Fruit fly (Drosophila melanogaster): ENCODE measurements around the gene Dph1.

Dph1 gene

dm6 chr3L:11648410-11648809, 48.4 kb downstream of the Dph1 start, which contains the start of the genes RIOK1 and Polr3H (continued):
- TF ChIP-seq CG16863 (GFP tag; optimal IDR thresholded peaks at IDR 0.05), result peak; percentile 61
- no peak for TF ChIP-seq abd-A (tag; optimal IDR thresholded peaks at IDR 0.05)
- TF ChIP-seq gce (GFP tag; IDR thresholded peaks at IDR 0.05), result no peak
- peak; percentile 64 for TF ChIP-seq scrt (GFP tag; optimal IDR thresholded peaks at IDR 0.05)
- no peak; the same call in 2 of the 3 replicates for TF ChIP-seq knrl (GFP tag; IDR thresholded peaks at IDR 0.05; ENCODE audit: partially characterized antibody)
- TF ChIP-seq danr (GFP tag; IDR thresholded peaks at IDR 0.05), result no peak
- TF ChIP-seq psq (GFP tag; optimal IDR thresholded peaks at IDR 0.05), result peak; percentile 10
- peak; percentile 82 for TF ChIP-seq cwo (GFP tag; optimal IDR thresholded peaks at IDR 0.05)
- no peak for TF ChIP-seq Stat92E (GFP tag; optimal IDR thresholded peaks at IDR 0.05)
- no peak for TF ChIP-seq br (optimal IDR thresholded peaks at IDR 0.05)
- TF ChIP-seq Vsx1 (GFP tag; optimal IDR thresholded peaks at IDR 0.05), result no peak
- peak; percentile 54; the same call in 1 of the 4 replicates for TF ChIP-seq Dll (GFP tag; IDR thresholded peaks at IDR 0.05; ENCODE audit: partially characterized antibody)
- TF ChIP-seq toy (GFP tag; IDR thresholded peaks at IDR 0.05), result no peak
- TF ChIP-seq mld (GFP tag; IDR thresholded peaks at IDR 0.05; ENCODE audit: partially characterized antibody), result no peak
- TF ChIP-seq run (tag; optimal IDR thresholded peaks at IDR 0.05), result no peak
- no peak for TF ChIP-seq eve (GFP tag; optimal IDR thresholded peaks at IDR 0.05)
- peak; percentile 52 for TF ChIP-seq CG15479 (GFP tag; optimal IDR thresholded peaks at IDR 0.05)
- TF ChIP-seq chinmo (GFP tag; IDR thresholded peaks at IDR 0.05; ENCODE audit: partially characterized antibody), result no peak
- TF ChIP-seq Mrtf (GFP tag; IDR thresholded peaks at IDR 0.05), result no peak
- no peak for TF ChIP-seq sima (GFP tag; optimal IDR thresholded peaks at IDR 0.05)
- TF ChIP-seq CG18011 (GFP tag; optimal IDR thresholded peaks at IDR 0.05), result peak; percentile 59
- peak; percentile 43 for TF ChIP-seq CG1647 (GFP tag; optimal IDR thresholded peaks at IDR 0.05)
- TF ChIP-seq Hmr (GFP tag; optimal IDR thresholded peaks at IDR 0.05), result peak; percentile 63
- TF ChIP-seq Jarid2 (GFP tag; optimal IDR thresholded peaks at IDR 0.05), result no peak
- no peak for TF ChIP-seq ro (GFP tag; IDR thresholded peaks at IDR 0.05)
- peak; percentile 69 for TF ChIP-seq CG13424 (tag; optimal IDR thresholded peaks at IDR 0.05)
- no peak for TF ChIP-seq CG13894 (tag; optimal IDR thresholded peaks at IDR 0.05)
- peak; percentile 42 for TF ChIP-seq CG17385 (GFP tag; optimal IDR thresholded peaks at IDR 0.05)
- peak; percentile 98 for TF ChIP-seq dm (GFP tag; optimal IDR thresholded peaks at IDR 0.05)
- TF ChIP-seq kay (GFP tag; optimal IDR thresholded peaks at IDR 0.05), result no peak
- TF ChIP-seq h (optimal IDR thresholded peaks at IDR 0.05), result no peak
- TF ChIP-seq Opbp (GFP tag; IDR thresholded peaks at IDR 0.05; ENCODE audit: partially characterized antibody), result no peak
- peak; percentile 31; the same call in 1 of the 2 replicates for TF ChIP-seq ttk (GFP tag; IDR thresholded peaks at IDR 0.05)
- TF ChIP-seq BtbVII (GFP tag; optimal IDR thresholded peaks at IDR 0.05), result no peak
- no peak for TF ChIP-seq Usf (GFP tag; optimal IDR thresholded peaks at IDR 0.05)
- peak; percentile 34; the same call in 1 of the 2 replicates for TF ChIP-seq Scr (GFP tag; IDR thresholded peaks at IDR 0.05; ENCODE audit: partially characterized antibody)
- TF ChIP-seq Xbp1 (GFP tag; optimal IDR thresholded peaks at IDR 0.05), result peak; percentile 79
- no peak for TF ChIP-seq CG1603 (tag; optimal IDR thresholded peaks at IDR 0.05)
- TF ChIP-seq CG9609 (GFP tag; optimal IDR thresholded peaks at IDR 0.05), result peak; percentile 76
- no peak for TF ChIP-seq CG6791 (GFP tag; IDR thresholded peaks at IDR 0.05; ENCODE audit: partially characterized antibody)
- no peak for TF ChIP-seq CG7745 (tag; optimal IDR thresholded peaks at IDR 0.05)
- peak; percentile 74 for TF ChIP-seq CG8944 (GFP tag; optimal IDR thresholded peaks at IDR 0.05)
- TF ChIP-seq CG17829 (tag; optimal IDR thresholded peaks at IDR 0.05), result no peak
- no peak; the same call in none of the 3 replicates for TF ChIP-seq Optix (GFP tag; IDR thresholded peaks at IDR 0.05)
- no peak for TF ChIP-seq CG31224 (GFP tag; IDR thresholded peaks at IDR 0.05)
- no peak for TF ChIP-seq so (GFP tag; IDR thresholded peaks at IDR 0.05)
- TF ChIP-seq Dfd (GFP tag; optimal IDR thresholded peaks at IDR 0.05), result no peak
- TF ChIP-seq Atf3 (GFP tag; optimal IDR thresholded peaks at IDR 0.05), result peak; percentile 47
- TF ChIP-seq NfI (GFP tag; optimal IDR thresholded peaks at IDR 0.05), result peak; percentile 72
- TF ChIP-seq zen (tag; optimal IDR thresholded peaks at IDR 0.05), result peak; percentile 35
- TF ChIP-seq CG4730 (GFP tag; IDR thresholded peaks at IDR 0.05), result peak; percentile 23; the same call in 1 of the 2 replicates

Data from whole organism, embryonic.